Fruit fly (Drosophila melanogaster) whole organism, embryonic: ENCODE data around the gene APC4.
A peak's percentile ranks its signal among the peaks of the same experiment; 100 is the strongest.

Experiments
- Atf-2 ChIP-seq: fragments of 200-800 bp; sonication (Bioruptor generic); optimal IDR thresholded peaks from 2 replicates; lab custom pipeline; 2016; ENCODE audit warnings: missing biosample characterization, missing genetic modification characterization
- BEAF-32 ChIP-seq: fragments of 200-800 bp; sonication (Bioruptor generic); optimal IDR thresholded peaks from 3 replicates; lab custom pipeline; 2017; ENCODE audit warnings: missing biosample characterization, missing genetic modification characterization, mild to moderate bottlenecking, moderate library complexity, missing genetic modification reagents
- CG10267 ChIP-seq: fragments of 200-800 bp; sonication (Bioruptor generic); optimal IDR thresholded peaks from 2 replicates; lab custom pipeline; 2018; ENCODE audit warnings: missing biosample characterization, mild to moderate bottlenecking, missing genetic modification characterization, moderate library complexity
- CG10462 ChIP-seq: fragments of 200-800 bp; sonication (Bioruptor generic); optimal IDR thresholded peaks from 2 replicates; lab custom pipeline; 2016; ENCODE audit warnings: missing biosample characterization, missing genetic modification characterization
- CG10959 ChIP-seq: fragments of 200-800 bp; sonication (Bioruptor generic); IDR thresholded peaks from 2 replicates; pipeline ENCODE4 v1.3.6; 2022; ENCODE audit warnings: missing biosample characterization, missing genetic modification characterization
- CG11398 ChIP-seq: fragments of 200-800 bp; sonication (Bioruptor generic); optimal IDR thresholded peaks from 2 replicates; lab custom pipeline; 2016; ENCODE audit warnings: missing biosample characterization, missing genetic modification characterization
- CG11723 ChIP-seq: fragments of 200-800 bp; sonication (Bioruptor generic); optimal IDR thresholded peaks from 2 replicates; lab custom pipeline; 2017; ENCODE audit warnings: missing biosample characterization, mild to moderate bottlenecking, missing genetic modification characterization
- CG12071 ChIP-seq: fragments of 200-800 bp; sonication (Bioruptor generic); optimal IDR thresholded peaks from 3 replicates; lab custom pipeline; 2018; ENCODE audit warnings: missing biosample characterization, mild to moderate bottlenecking, missing genetic modification characterization
- CG12391 ChIP-seq: fragments of 200-800 bp; sonication (Bioruptor generic); optimal IDR thresholded peaks from 3 replicates; lab custom pipeline; 2018; ENCODE audit warnings: missing biosample characterization, mild to moderate bottlenecking, missing genetic modification characterization, moderate library complexity
- CG15269 ChIP-seq: fragments of 200-800 bp; sonication (Bioruptor generic); optimal IDR thresholded peaks from 2 replicates; lab custom pipeline; 2018; ENCODE audit warnings: missing biosample characterization, mild to moderate bottlenecking, missing genetic modification characterization, moderate library complexity
- CG1529 ChIP-seq: fragments of 200-800 bp; sonication (Bioruptor generic); optimal IDR thresholded peaks from 3 replicates; lab custom pipeline; 2018; ENCODE audit warnings: missing biosample characterization, missing genetic modification characterization
- CG2116 ChIP-seq: fragments of 200-800 bp; sonication (Bioruptor generic); optimal IDR thresholded peaks from 3 replicates; lab custom pipeline; 2018; ENCODE audit warnings: missing biosample characterization, mild to moderate bottlenecking, missing genetic modification characterization
- CG2129 ChIP-seq: fragments of 200-800 bp; sonication (Bioruptor generic); IDR thresholded peaks from 2 replicates; pipeline ENCODE4 v1.3.6; 2022; ENCODE audit warnings: missing biosample characterization, missing genetic modification characterization; ENCODE audit not compliant: partially characterized antibody
- CG30403 ChIP-seq: fragments of 200-800 bp; sonication (Bioruptor generic); optimal IDR thresholded peaks from 3 replicates; lab custom pipeline; 2016; ENCODE audit warnings: missing biosample characterization, missing genetic modification characterization
- CG31441 ChIP-seq: fragments of 200-800 bp; sonication (Bioruptor generic); IDR thresholded peaks from 2 replicates; pipeline ENCODE4 v1.3.6; 2022; ENCODE audit warnings: missing biosample characterization, missing genetic modification characterization
- CG3281 ChIP-seq: fragments of 200-800 bp; sonication (Bioruptor generic); optimal IDR thresholded peaks from 3 replicates; lab custom pipeline; 2017; ENCODE audit warnings: missing biosample characterization, mild to moderate bottlenecking, missing genetic modification characterization
- CG33213 ChIP-seq: fragments of 200-800 bp; sonication (Bioruptor generic); optimal IDR thresholded peaks from 3 replicates; lab custom pipeline; 2016; ENCODE audit warnings: missing biosample characterization, missing genetic modification characterization
- CG3726 ChIP-seq: fragments of 200-800 bp; sonication (Bioruptor generic); IDR thresholded peaks from 3 replicates; pipeline ENCODE4, ENCODE4 v1.3.6; 2022; ENCODE audit warnings: missing biosample characterization, missing genetic modification characterization
- CG3995 ChIP-seq: fragments of 200-800 bp; sonication (Bioruptor generic); optimal IDR thresholded peaks from 3 replicates; lab custom pipeline; 2016; ENCODE audit warnings: missing biosample characterization, missing genetic modification characterization
- CG8478 ChIP-seq: fragments of >200 bp; optimal IDR thresholded peaks from 2 replicates; lab custom pipeline; 2018
- CG9437 ChIP-seq: fragments of 200-800 bp; sonication (Bioruptor generic); optimal IDR thresholded peaks from 2 replicates; lab custom pipeline; 2018; ENCODE audit warnings: missing biosample characterization, mild to moderate bottlenecking, missing genetic modification characterization
- CG9797 ChIP-seq: fragments of 200-800 bp; sonication (Bioruptor generic); optimal IDR thresholded peaks from 3 replicates; lab custom pipeline; 2018; ENCODE audit warnings: missing biosample characterization, mild to moderate bottlenecking, missing genetic modification characterization
- CHES-1-like ChIP-seq: fragments of 200-800 bp; sonication (Bioruptor generic); optimal IDR thresholded peaks from 2 replicates; lab custom pipeline; 2016; ENCODE audit warnings: missing biosample characterization, missing genetic modification characterization
- CTCF ChIP-seq: fragments of 200-800 bp; sonication (Bioruptor generic); optimal IDR thresholded peaks from 2 replicates; lab custom pipeline; 2017; ENCODE audit warnings: missing biosample characterization, mild to moderate bottlenecking, missing genetic modification characterization, moderate library complexity
- D19B ChIP-seq: fragments of 200-800 bp; sonication (Bioruptor generic); optimal IDR thresholded peaks from 2 replicates; lab custom pipeline; 2017; ENCODE audit warnings: missing biosample characterization, mild to moderate bottlenecking, missing genetic modification characterization
- Doc2 ChIP-seq: fragments of 200-800 bp; sonication (Bioruptor generic); IDR thresholded peaks from 2 replicates; pipeline ENCODE4 v1.3.6; 2022; ENCODE audit warnings: missing biosample characterization, missing genetic modification characterization
- Dp ChIP-seq: fragments of 200-800 bp; sonication (Bioruptor generic); optimal IDR thresholded peaks from 2 replicates; lab custom pipeline; 2018; ENCODE audit warnings: missing biosample characterization, mild to moderate bottlenecking, missing genetic modification characterization, moderate library complexity
- Eip74EF ChIP-seq, 2 experiments: fragments of 200-800 bp in 1 of 2; fragments of >200 bp in 1 of 2; sonication (Bioruptor generic) in 1 of 2; optimal IDR thresholded peaks; 2 replicates each; lab custom pipeline; 2017 to 2019; ENCODE audit warnings: missing biosample characterization in 2 of 2, missing genetic modification characterization in 2 of 2, mild to moderate bottlenecking in 1 of 2, moderate library complexity in 1 of 2
- Ets97D ChIP-seq: fragments of 200-800 bp; sonication (Bioruptor generic); optimal IDR thresholded peaks from 3 replicates; lab custom pipeline; 2016; ENCODE audit warnings: missing biosample characterization, missing genetic modification characterization
- GATAe ChIP-seq: fragments of 200-800 bp; sonication (Bioruptor generic); conservative IDR thresholded peaks from 2 replicates; pipeline ENCODE4 v1.3.6; 2022; ENCODE audit warnings: missing biosample characterization, missing genetic modification characterization
- Gsc ChIP-seq: fragments of 200-800 bp; sonication (Bioruptor generic); IDR thresholded peaks from 2 replicates; pipeline ENCODE4 v1.3.6; 2022; ENCODE audit warnings: missing biosample characterization, missing genetic modification characterization
- Hsf ChIP-seq: fragments of 200-800 bp; sonication (Bioruptor generic); optimal IDR thresholded peaks from 3 replicates; lab custom pipeline; 2016; ENCODE audit warnings: missing biosample characterization, missing genetic modification characterization
- Lhr ChIP-seq: fragments of 200-800 bp; sonication (Bioruptor generic); optimal IDR thresholded peaks from 3 replicates; lab custom pipeline; 2017; ENCODE audit warnings: mild to moderate bottlenecking, missing biosample characterization, missing genetic modification reagents, missing genetic modification characterization
- Mad ChIP-seq: fragments of 200-800 bp; sonication (Bioruptor generic); optimal IDR thresholded peaks from 2 replicates; lab custom pipeline; 2016; ENCODE audit warnings: missing biosample characterization, missing genetic modification characterization
- NfI ChIP-seq: fragments of 200-800 bp; sonication (Bioruptor generic); optimal IDR thresholded peaks from 3 replicates; lab custom pipeline; 2018; ENCODE audit warnings: missing biosample characterization, mild to moderate bottlenecking, missing genetic modification characterization, moderate library complexity
- Rfx ChIP-seq: fragments of 200-800 bp; sonication (Bioruptor generic); IDR thresholded peaks from 2 replicates; pipeline ENCODE4 v1.3.6; 2022; ENCODE audit warnings: missing biosample characterization, missing genetic modification characterization
- Xbp1 ChIP-seq: fragments of 200-800 bp; sonication (Bioruptor generic); optimal IDR thresholded peaks from 3 replicates; lab custom pipeline; 2016; ENCODE audit warnings: missing biosample characterization, mild to moderate bottlenecking, missing genetic modification characterization
- Xrp1 ChIP-seq: fragments of 200-800 bp; sonication (Bioruptor generic); IDR thresholded peaks from 2 replicates; pipeline ENCODE4 v1.3.6; 2022; ENCODE audit warnings: missing biosample characterization, missing genetic modification characterization
- YL-1 ChIP-seq: fragments of 200-800 bp; sonication (Bioruptor generic); optimal IDR thresholded peaks from 3 replicates; lab custom pipeline; 2017; ENCODE audit warnings: missing biosample characterization, mild to moderate bottlenecking, missing genetic modification characterization
- ab ChIP-seq: fragments of 200-800 bp; sonication (Bioruptor generic); optimal IDR thresholded peaks from 2 replicates; lab custom pipeline; 2016; ENCODE audit warnings: missing biosample characterization, missing genetic modification characterization
- abd-A ChIP-seq: fragments of 200-800 bp; sonication (Bioruptor generic); optimal IDR thresholded peaks from 3 replicates; lab custom pipeline; 2019; ENCODE audit warnings: missing biosample characterization, mild to moderate bottlenecking, missing genetic modification characterization, moderate library complexity
- amos ChIP-seq: fragments of 200-800 bp; sonication (Bioruptor generic); IDR thresholded peaks from 2 replicates; pipeline ENCODE4 v1.3.6; 2022; ENCODE audit warnings: missing biosample characterization, missing genetic modification characterization; ENCODE audit not compliant: partially characterized antibody
- bsh ChIP-seq, 2 experiments: fragments of 200-800 bp; sonication (Bioruptor generic); optimal IDR thresholded peaks; 2 replicates each; lab custom pipeline; 2017 to 2018; ENCODE audit warnings: mild to moderate bottlenecking in 2 of 2, missing biosample characterization in 2 of 2, missing genetic modification characterization in 2 of 2, moderate library complexity in 1 of 2
- en ChIP-seq: fragments of 200-800 bp; sonication (Bioruptor generic); optimal IDR thresholded peaks from 2 replicates; lab custom pipeline; 2016; ENCODE audit warnings: missing biosample characterization, missing genetic modification characterization
- gcm ChIP-seq: fragments of 200-800 bp; sonication (Bioruptor generic); optimal IDR thresholded peaks from 2 replicates; lab custom pipeline; 2019; ENCODE audit warnings: missing biosample characterization, mild to moderate bottlenecking, missing genetic modification characterization, moderate library complexity
- hbn ChIP-seq: fragments of 200-800 bp; sonication (Bioruptor generic); IDR thresholded peaks from 2 replicates; pipeline ENCODE4 v1.3.6; 2022; ENCODE audit warnings: missing biosample characterization, missing genetic modification characterization; ENCODE audit not compliant: partially characterized antibody
- hkb ChIP-seq, 2 experiments: fragments of 200-800 bp in 1 of 2; fragments of >200 bp in 1 of 2; sonication (Bioruptor generic) in 1 of 2; IDR thresholded peaks in 1 of 2; optimal IDR thresholded peaks in 1 of 2; 2 replicates each; pipeline versions ENCODE4 v1.3.6 to Lab custom; 2017 to 2022; ENCODE audit warnings: missing biosample characterization in 1 of 2, missing genetic modification characterization in 1 of 2
- lilli ChIP-seq: fragments of 200-800 bp; sonication (Bioruptor generic); optimal IDR thresholded peaks from 3 replicates; lab custom pipeline; 2016; ENCODE audit warnings: missing biosample characterization, missing genetic modification characterization
- nmo ChIP-seq: fragments of 200-800 bp; sonication (Bioruptor generic); optimal IDR thresholded peaks from 2 replicates; lab custom pipeline; 2018; ENCODE audit warnings: missing biosample characterization, mild to moderate bottlenecking, missing genetic modification characterization, moderate library complexity
- odd ChIP-seq: fragments of 200-800 bp; sonication (Bioruptor generic); optimal IDR thresholded peaks from 2 replicates; lab custom pipeline; 2017; ENCODE audit warnings: missing biosample characterization, mild to moderate bottlenecking, missing genetic modification characterization
- pum ChIP-seq: fragments of 200-800 bp; sonication (Bioruptor generic); optimal IDR thresholded peaks from 2 replicates; lab custom pipeline; 2016; ENCODE audit warnings: missing biosample characterization, missing genetic modification characterization
- slbo ChIP-seq: fragments of 200-800 bp; sonication (Bioruptor generic); IDR thresholded peaks from 2 replicates; pipeline ENCODE4 v1.3.6; 2022; ENCODE audit warnings: missing biosample characterization, missing genetic modification characterization
- tin ChIP-seq: fragments of 200-800 bp; sonication (Bioruptor generic); optimal IDR thresholded peaks from 3 replicates; lab custom pipeline; 2016; ENCODE audit warnings: missing biosample characterization, missing genetic modification characterization

Gene APC4

dm6 chrX:9040855-9041254, 41.9 kb upstream of the APC4 start (continued):
- TF ChIP-seq hbn (no peak), CG1529 (GFP tag; lab: Kevin White, UChicago) (no peak), Mad (GFP tag; lab: Kevin White, UChicago) (no peak), pum (GFP tag; lab: Kevin White, UChicago) (no peak), Doc2 (GFP tag; lab: Robert Waterston, UW) (no peak), CG9797 (GFP tag; lab: Kevin White, UChicago) (no peak), CTCF (GFP tag; lab: Kevin White, UChicago) (peak; percentile 78), Dp (GFP tag; lab: Kevin White, UChicago) (peak; percentile 53), tin (GFP tag; lab: Kevin White, UChicago) (no peak), lilli (no peak), Xrp1 (GFP tag; lab: Robert Waterston, UW) (no peak), GATAe (GFP tag; lab: Robert Waterston, UW) (no peak), Hsf (no peak), amos (GFP tag; lab: Robert Waterston, UW) (no peak), odd (no peak), CG3281 (GFP tag; lab: Kevin White, UChicago) (no peak), CG10959 (no peak), NfI (no peak), CG3726 (GFP tag; lab: Robert Waterston, UW) (no peak), ab (GFP tag; lab: Kevin White, UChicago) (no peak), Gsc (GFP tag; lab: Robert Waterston, UW) (no peak), bsh (GFP tag; optimal IDR thresholded peaks at IDR 0.05; lab: Kevin White, UChicago) (no peak), CG11723 (no peak), CG31441 (no peak), Ets97D (GFP tag; lab: Kevin White, UChicago) (peak; percentile 42), hkb (optimal IDR thresholded peaks at IDR 0.05; lab: Kevin White, UChicago) (no peak), hkb (GFP tag; IDR thresholded peaks at IDR 0.05; lab: Robert Waterston, UW) (no peak), CG30403 (GFP tag; lab: Kevin White, UChicago) (no peak), CG8478 (lab: Kevin White, UChicago) (no peak), CG10462 (GFP tag; lab: Kevin White, UChicago) (no peak), CG2129 (GFP tag; lab: Robert Waterston, UW) (no peak), CHES-1-like (GFP tag; lab: Kevin White, UChicago) (no peak), Lhr (peak; percentile 28), YL-1 (no peak), CG33213 (GFP tag; lab: Kevin White, UChicago) (no peak), CG11398 (GFP tag; lab: Kevin White, UChicago) (no peak), nmo (GFP tag; lab: Kevin White, UChicago) (no peak), CG15269 (tag; lab: Kevin White, UChicago) (no peak), en (no peak), abd-A (no peak)

- TF ChIP-seq Eip74EF (GFP tag; optimal IDR thresholded peaks at IDR 0.05; lab: Kevin White, UChicago): peak in 1 of 2 experiments; percentile 61
- no peak for TF ChIP-seq D19B
- peak; percentile 55 for TF ChIP-seq CG12391
- peak; percentile 50 for TF ChIP-seq Atf-2
- TF ChIP-seq BEAF-32 (GFP tag; lab: Kevin White, UChicago): no peak
- 0 out of 2 replicates have a peak, but pooled peaks have one; percentile 7 for TF ChIP-seq slbo (GFP tag; lab: Robert Waterston, UW)
- peak; percentile 2 for TF ChIP-seq gcm (GFP tag; lab: Kevin White, UChicago)
- no peak for TF ChIP-seq CG3995 (GFP tag; lab: Kevin White, UChicago)
- peak; percentile 7; the same call in 1 of the 2 replicates for TF ChIP-seq Rfx (GFP tag; lab: Robert Waterston, UW)
- TF ChIP-seq CG9437 (GFP tag; lab: Kevin White, UChicago): peak; percentile 67
- peak; percentile 43 for TF ChIP-seq CG10267 (tag; lab: Kevin White, UChicago)
- TF ChIP-seq CG12071 (GFP tag; lab: Kevin White, UChicago): no peak
- peak; percentile 49 for TF ChIP-seq Xbp1
- no peak for TF ChIP-seq CG2116 (GFP tag; lab: Kevin White, UChicago)
Observed at dm6 chrX:9041789-9042456, 40.8 kb upstream of the APC4 start.
